Fruit fly (Drosophila melanogaster) whole organism, wandering third instar larva: Measurements from ENCODE around the gene SdhC.

Experiments
- CG32264 ChIP-seq: fragments of 200-800 bp; sonication (Bioruptor generic); optimal IDR thresholded peaks from 2 replicates; lab custom pipeline; 2016; ENCODE audit warnings: missing biosample characterization, missing genetic modification characterization
- CG9705 ChIP-seq: fragments of 200-800 bp; sonication (Bioruptor generic); optimal IDR thresholded peaks from 2 replicates; lab custom pipeline; 2018; ENCODE audit warnings: missing biosample characterization, mild to moderate bottlenecking, missing genetic modification characterization
- CrebA ChIP-seq: fragments of 200-800 bp; sonication (Bioruptor generic); optimal IDR thresholded peaks from 2 replicates; lab custom pipeline; 2016; ENCODE audit warnings: missing biosample characterization, mild to moderate bottlenecking, missing genetic modification characterization, borderline replicate concordance
- Dfd ChIP-seq: fragments of >200 bp; optimal IDR thresholded peaks from 2 replicates; lab custom pipeline; 2017; ENCODE audit warnings: missing biosample characterization, missing genetic modification characterization
- Dif ChIP-seq: fragments of 200-275, 200-300 bp; sonication (Bioruptor generic); optimal IDR thresholded peaks from 2 replicates; lab custom pipeline; 2018; ENCODE audit warnings: missing biosample characterization, missing genetic modification characterization; ENCODE audit not compliant: partially characterized antibody
- GATAd ChIP-seq: sonication (Bioruptor generic); optimal IDR thresholded peaks from 2 replicates; lab custom pipeline; 2016; ENCODE audit warnings: missing biosample characterization, missing genetic modification characterization
- Hr78 ChIP-seq: fragments of >200 bp; optimal IDR thresholded peaks from 2 replicates; lab custom pipeline; 2017; ENCODE audit warnings: missing biosample characterization, missing genetic modification characterization
- Hr83 ChIP-seq: fragments of 200-300 bp; sonication (Bioruptor generic); optimal IDR thresholded peaks from 2 replicates; lab custom pipeline; 2016; ENCODE audit warnings: missing biosample characterization, mild to moderate bottlenecking, missing genetic modification characterization, moderate library complexity; ENCODE audit not compliant: poor library complexity, severe bottlenecking
- Mio ChIP-seq: sonication (Bioruptor generic); optimal IDR thresholded peaks from 2 replicates; lab custom pipeline; 2016; ENCODE audit warnings: missing biosample characterization, missing genetic modification characterization
- N ChIP-seq: fragments of >200 bp; optimal IDR thresholded peaks from 2 replicates; lab custom pipeline; 2018; ENCODE audit warnings: missing biosample characterization, missing external identifiers, missing genetic modification characterization
- Sp1 ChIP-seq: fragments of 200-800 bp; sonication (Bioruptor generic); optimal IDR thresholded peaks from 3 replicates; lab custom pipeline; 2019; ENCODE audit warnings: missing biosample characterization, mild to moderate bottlenecking, missing genetic modification characterization, moderate library complexity
- Vsx2 ChIP-seq: fragments of 200-300, 225-300 bp; sonication (Bioruptor generic); optimal IDR thresholded peaks from 2 replicates; lab custom pipeline; 2018; ENCODE audit warnings: missing biosample characterization, missing genetic modification characterization; ENCODE audit not compliant: partially characterized antibody
- brk ChIP-seq: fragments of 200-800 bp; sonication (Bioruptor generic); optimal IDR thresholded peaks from 2 replicates; lab custom pipeline; 2016; ENCODE audit warnings: missing biosample characterization, mild to moderate bottlenecking, missing genetic modification characterization
- dl ChIP-seq, 2 experiments: fragments of 175-275, 200-275 bp in 1 of 2; fragments of 200-275 bp in 1 of 2; sonication (Bioruptor generic); optimal IDR thresholded peaks; lab custom pipeline; 2018; ENCODE audit warnings: mild to moderate bottlenecking in 2 of 2, missing biosample characterization in 2 of 2, missing genetic modification characterization in 2 of 2, moderate library complexity in 2 of 2; ENCODE audit not compliant: partially characterized antibody in 2 of 2, insufficient read depth in 1 of 2
- dmrt93B ChIP-seq: fragments of 200-800 bp; sonication (Bioruptor generic); optimal IDR thresholded peaks from 2 replicates; lab custom pipeline; 2018; ENCODE audit warnings: missing biosample characterization, mild to moderate bottlenecking, missing genetic modification characterization
- dsf ChIP-seq: sonication (Bioruptor generic); optimal IDR thresholded peaks from 2 replicates; lab custom pipeline; 2016; ENCODE audit warnings: missing biosample characterization, missing genetic modification characterization, borderline replicate concordance
- ey ChIP-seq: fragments of 200-800 bp; sonication (Bioruptor generic); optimal IDR thresholded peaks from 2 replicates; lab custom pipeline; 2016; ENCODE audit warnings: missing biosample characterization, missing genetic modification characterization
- fru ChIP-seq: fragments of 200-800 bp; sonication (Bioruptor generic); optimal IDR thresholded peaks from 3 replicates; lab custom pipeline; 2016; ENCODE audit warnings: missing biosample characterization, mild to moderate bottlenecking, missing genetic modification characterization
- h ChIP-seq: fragments of 200-800 bp; sonication (Bioruptor generic); optimal IDR thresholded peaks from 3 replicates; lab custom pipeline; 2016; ENCODE audit warnings: missing biosample characterization, mild to moderate bottlenecking, missing genetic modification characterization
- pan ChIP-seq: fragments of >200 bp; optimal IDR thresholded peaks from 2 replicates; lab custom pipeline; 2017
- psq ChIP-seq: fragments of 200-800 bp; sonication (Bioruptor generic); optimal IDR thresholded peaks from 3 replicates; lab custom pipeline; 2017; ENCODE audit warnings: missing biosample characterization, mild to moderate bottlenecking, missing genetic modification characterization, moderate library complexity
- rgr ChIP-seq: fragments of 200-800 bp; sonication (Bioruptor generic); optimal IDR thresholded peaks from 3 replicates; lab custom pipeline; 2016; ENCODE audit warnings: missing biosample characterization, mild to moderate bottlenecking, missing genetic modification characterization
- sage ChIP-seq: fragments of 200-800 bp; sonication (Bioruptor generic); optimal IDR thresholded peaks from 2 replicates; lab custom pipeline; 2016; ENCODE audit warnings: missing biosample characterization, mild to moderate bottlenecking, missing genetic modification characterization
- sv ChIP-seq: fragments of 200-800 bp; sonication (Bioruptor generic); optimal IDR thresholded peaks from 3 replicates; lab custom pipeline; 2016; ENCODE audit warnings: missing biosample characterization, missing genetic modification characterization
- usp ChIP-seq: fragments of >200 bp; optimal IDR thresholded peaks from 2 replicates; lab custom pipeline; 2017; ENCODE audit warnings: missing biosample characterization, missing genetic modification characterization
- woc ChIP-seq: sonication (Bioruptor generic); optimal IDR thresholded peaks from 2 replicates; lab custom pipeline; 2016; ENCODE audit warnings: missing biosample characterization, mild to moderate bottlenecking, missing genetic modification characterization

SdhC gene

DNA sequence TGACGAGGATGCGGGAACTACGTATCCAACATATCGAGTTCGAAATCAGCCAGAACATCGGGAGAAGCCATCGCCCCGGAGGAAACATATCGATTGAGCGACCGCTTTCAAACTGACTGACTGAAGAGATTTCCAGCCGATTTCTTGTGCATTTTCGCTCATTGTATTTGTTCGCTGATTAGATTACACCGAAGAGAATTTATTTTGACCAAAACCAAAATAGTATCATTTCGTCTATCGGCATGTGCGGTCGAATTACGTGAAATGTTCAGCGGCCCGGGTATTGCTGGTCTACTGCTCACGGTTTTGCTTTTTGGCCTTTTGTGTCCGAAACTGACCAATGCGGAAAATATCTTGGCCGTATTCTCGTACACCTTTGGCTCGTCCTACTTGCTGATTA lies 34.3 kb downstream of the SdhC start, which contains the start of the genes Ugt304A1 and Ugt303A1:
Gene Ugt304A1, minus strand, starts transcription at position 101 of the 400 bp plus-strand sequence.
Gene Ugt303A1, plus strand, starts transcription at position 222 of the 400 bp plus-strand sequence.
- TF ChIP-seq sv (no peak), N (no peak), h (GFP tag; lab: Kevin White, UChicago) (no peak), GATAd (GFP tag; lab: Kevin White, UChicago) (no peak), Dif (GFP tag; lab: Kevin White, UChicago) (no peak), Dfd (GFP tag; lab: Kevin White, UChicago) (no peak), Hr78 (GFP tag; lab: Kevin White, UChicago) (no peak), ey (no peak), usp (GFP tag; lab: Kevin White, UChicago) (no peak), CG9705 (no peak), Sp1 (GFP tag; lab: Kevin White, UChicago) (no peak), pan (lab: Kevin White, UChicago) (no peak), psq (GFP tag; lab: Kevin White, UChicago) (no peak), dsf (no peak)

dm6 chr3R:11173169-11173506 lies 36.5 kb downstream of the SdhC start:
- peak; percentile 58 for TF ChIP-seq CrebA (GFP tag; lab: Kevin White, UChicago)
- TF ChIP-seq Sp1 (GFP tag; lab: Kevin White, UChicago), result no peak
- no peak for TF ChIP-seq Mio (GFP tag; lab: Kevin White, UChicago)
- TF ChIP-seq Hr78 (GFP tag; lab: Kevin White, UChicago), result no peak

DNA sequence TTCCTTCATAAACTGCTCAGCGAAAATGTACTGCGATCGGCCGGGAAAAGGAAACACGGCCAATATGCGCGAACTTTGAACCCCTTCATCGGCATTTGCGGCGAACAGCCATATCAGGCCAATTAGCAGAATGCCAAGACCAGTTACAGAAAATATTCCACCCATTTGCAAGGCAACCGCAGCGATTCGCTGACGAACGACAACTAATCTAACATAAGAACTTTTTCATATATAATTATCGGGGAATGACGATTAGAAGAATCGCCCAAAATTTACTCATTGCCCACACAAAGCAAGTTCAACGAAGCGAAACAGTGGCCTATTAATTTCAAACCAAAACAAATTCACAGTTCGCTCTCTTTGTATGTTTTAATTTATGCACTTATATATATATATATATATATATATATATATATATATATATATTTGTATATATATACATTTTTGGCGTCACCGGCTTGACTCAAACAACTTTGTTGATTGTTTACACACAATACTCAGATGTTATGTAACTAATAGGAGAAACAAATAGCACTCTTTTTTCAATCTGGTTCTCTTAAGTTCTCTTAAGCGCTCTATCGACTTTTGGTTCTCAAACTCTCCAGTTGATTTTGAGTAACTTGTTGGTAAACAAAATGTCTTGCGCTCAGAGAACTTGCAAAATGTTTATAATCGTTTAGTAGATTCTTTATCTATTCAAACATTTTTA lies 37.0 kb downstream of the SdhC start, which contains the start of gene Ugt35A1:
Gene Ugt35A1, minus strand, starts transcription at position 205 of the 709 bp plus-strand sequence.
- TF ChIP-seq Vsx2, result peak; percentile 94
- TF ChIP-seq sage, result no peak
- TF ChIP-seq fru (GFP tag; lab: Kevin White, UChicago), result no peak
- TF ChIP-seq dl (GFP tag; optimal IDR thresholded peaks at IDR 0.05; lab: Kevin White, UChicago; ENCODE audit: insufficient read depth in 1 of 2, partially characterized antibody in 2 of 2), result peak in 1 of 2 experiments; percentile 28
- TF ChIP-seq brk (GFP tag; lab: Kevin White, UChicago), result peak; percentile 17
- TF ChIP-seq Dif (GFP tag; lab: Kevin White, UChicago), result peak; percentile 16

dm6 chr3R:11170146-11170545 lies 39.5 kb downstream of the SdhC start, which contains the start of gene Ugt35B1:
Ugt35B1 (minus strand) TSS chr3R:11170246.
- TF ChIP-seq Sp1 (GFP tag; lab: Kevin White, UChicago), result no peak
- TF ChIP-seq pan (lab: Kevin White, UChicago), result no peak
- no peak for TF ChIP-seq h (GFP tag; lab: Kevin White, UChicago)
- TF ChIP-seq CG32264 (GFP tag; lab: Kevin White, UChicago), result no peak
- TF ChIP-seq dl (GFP tag; optimal IDR thresholded peaks at IDR 0.05; lab: Kevin White, UChicago; ENCODE audit: insufficient read depth in 1 of 2, partially characterized antibody in 2 of 2), result no peak
- no peak for TF ChIP-seq dmrt93B
- no peak for TF ChIP-seq rgr (GFP tag; lab: Kevin White, UChicago)
- TF ChIP-seq GATAd (GFP tag; lab: Kevin White, UChicago), result no peak
- no peak for TF ChIP-seq Dfd (GFP tag; lab: Kevin White, UChicago)
- TF ChIP-seq Hr83 (GFP tag; lab: Kevin White, UChicago), result no peak
- no peak for TF ChIP-seq ey
- no peak for TF ChIP-seq psq (GFP tag; lab: Kevin White, UChicago)
- TF ChIP-seq woc (GFP tag; lab: Kevin White, UChicago), result no peak
- no peak for TF ChIP-seq Hr78 (GFP tag; lab: Kevin White, UChicago)
- TF ChIP-seq sv, result no peak
- TF ChIP-seq, all 38 proteins: peak for 0

DNA sequence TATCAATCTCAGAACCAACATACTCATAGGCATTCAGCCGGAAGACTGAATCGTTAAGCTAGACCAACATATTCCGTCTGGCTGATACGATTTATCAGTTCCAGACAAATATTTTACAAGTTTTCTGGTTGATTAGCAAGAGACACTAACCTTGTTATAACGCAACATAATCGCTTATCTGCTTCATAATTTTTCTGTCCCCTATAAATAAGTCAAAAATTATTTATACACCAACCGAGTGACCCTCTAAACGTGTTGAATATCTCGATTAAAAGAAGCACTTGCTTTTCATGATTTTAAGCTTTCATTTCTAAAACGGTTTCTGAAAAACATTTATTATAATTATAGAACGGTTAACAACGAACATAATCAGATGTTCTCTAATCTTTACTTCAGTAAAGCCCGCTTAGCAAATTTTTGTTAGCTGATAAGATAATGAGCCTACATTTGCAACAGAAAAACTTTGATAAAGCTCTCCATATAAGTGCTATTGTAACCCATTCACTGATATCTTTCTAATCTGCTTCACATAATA lies 41.7 kb downstream of the SdhC start, which contains the start of gene Ugt35E2:
Gene Ugt35E2, minus strand, starts transcription at position 51 of the 535 bp plus-strand sequence.
- TF ChIP-seq h (GFP tag; lab: Kevin White, UChicago) (no peak), psq (GFP tag; lab: Kevin White, UChicago) (no peak), woc (GFP tag; lab: Kevin White, UChicago) (no peak), pan (lab: Kevin White, UChicago) (no peak), Dfd (GFP tag; lab: Kevin White, UChicago) (no peak), CrebA (GFP tag; lab: Kevin White, UChicago) (no peak), Mio (GFP tag; lab: Kevin White, UChicago) (no peak)
